Worm (Caenorhabditis elegans) whole organism, young adult: ENCODE results near the gene Y37H2A.1.

Experiments used
- B0019.2 ChIP-seq: fragments of 200-800 bp; sonication (Bioruptor generic); conservative IDR thresholded peaks from 2 replicates; pipeline ENCODE4 v1.3.6; 2022; ENCODE audit warnings: missing genetic modification reagents, missing genetic modification characterization, missing compliant biosample characterization
- B0336.3 ChIP-seq: fragments of 200-800 bp; sonication (Bioruptor generic); IDR thresholded peaks from 2 replicates; pipeline ENCODE4 v1.3.6; 2022; ENCODE audit warnings: missing genetic modification characterization, missing compliant biosample characterization
- D2030.7 ChIP-seq: fragments of 200-800 bp; sonication (Bioruptor generic); IDR thresholded peaks from 2 replicates; pipeline ENCODE4 v1.3.6; 2022; ENCODE audit warnings: missing genetic modification reagents, missing genetic modification characterization, missing compliant biosample characterization
- F49E8.2 ChIP-seq: sonication (generic microtip); optimal IDR thresholded peaks from 3 replicates; lab custom pipeline; 2017; ENCODE audit warnings: missing genetic modification characterization, mild to moderate bottlenecking, missing compliant biosample characterization, antibody characterized with exemption, moderate library complexity; ENCODE audit not compliant: insufficient read depth
- F52B5.7 ChIP-seq: sonication (generic microtip); optimal IDR thresholded peaks from 2 replicates; lab custom pipeline; 2016; ENCODE audit warnings: mild to moderate bottlenecking, missing genetic modification characterization, missing compliant biosample characterization
- F57A8.1 ChIP-seq: fragments of 200-800 bp; sonication (Bioruptor generic); optimal IDR thresholded peaks from 2 replicates; lab custom pipeline; 2018; ENCODE audit warnings: mild to moderate bottlenecking, missing genetic modification characterization, moderate library complexity, missing compliant biosample characterization
- Y53G8AR.9 ChIP-seq: fragments of 200-800 bp; sonication (Bioruptor generic); conservative IDR thresholded peaks from 2 replicates; pipeline ENCODE4 v1.3.6; 2022; ENCODE audit warnings: missing genetic modification reagents, missing genetic modification characterization, missing compliant biosample characterization
- Y95B8A.8 ChIP-seq: fragments of 200-800 bp; sonication (Bioruptor generic); IDR thresholded peaks from 2 replicates; pipeline ENCODE4 v1.3.6; 2022; ENCODE audit warnings: missing genetic modification reagents, missing genetic modification characterization, missing compliant biosample characterization
- aptf-3 ChIP-seq: fragments of 200-800 bp; sonication (Bioruptor generic); IDR thresholded peaks from 2 replicates; pipeline ENCODE4 v1.3.6; 2022; ENCODE audit warnings: missing genetic modification characterization, missing compliant biosample characterization
- athp-1 ChIP-seq: sonication (generic microtip); optimal IDR thresholded peaks from 2 replicates; lab custom pipeline; 2017; ENCODE audit warnings: mild to moderate bottlenecking, missing genetic modification characterization, missing compliant biosample characterization
- attf-3 ChIP-seq: fragments of 200-800 bp; sonication (Bioruptor generic); conservative IDR thresholded peaks from 2 replicates; pipeline ENCODE4 v1.3.6; 2022; ENCODE audit warnings: missing genetic modification reagents, missing genetic modification characterization, missing compliant biosample characterization
- attf-6 ChIP-seq: fragments of 200-800 bp; sonication (Bioruptor generic); IDR thresholded peaks from 2 replicates; pipeline ENCODE4 v1.3.6; 2022; ENCODE audit warnings: missing genetic modification reagents, missing genetic modification characterization, missing compliant biosample characterization
- cebp-1 ChIP-seq, 2 experiments: fragments of 200-800 bp in 1 of 2; sonication (Bioruptor generic) in 1 of 2; sonication (generic microtip) in 1 of 2; IDR thresholded peaks in 1 of 2; optimal IDR thresholded peaks in 1 of 2; 2 replicates each; pipeline versions ENCODE4 v1.3.6 to Lab custom; 2017 to 2022; ENCODE audit warnings: missing compliant biosample characterization in 2 of 2, missing genetic modification characterization in 2 of 2, mild to moderate bottlenecking in 1 of 2, missing genetic modification reagents in 1 of 2, moderate library complexity in 1 of 2
- chd-7 ChIP-seq: sonication (generic microtip); optimal IDR thresholded peaks from 2 replicates; lab custom pipeline; 2016; ENCODE audit warnings: mild to moderate bottlenecking, missing genetic modification characterization, moderate library complexity, missing compliant biosample characterization
- dpl-1 ChIP-seq: fragments of 150-350 bp; optimal IDR thresholded peaks from 2 replicates; lab custom pipeline; 2014; ENCODE audit warnings: missing biosample characterization, missing genetic modification reagents, missing genetic modification characterization
- efl-1 ChIP-seq: fragments of 150-350 bp; optimal IDR thresholded peaks from 2 replicates; lab custom pipeline; 2014; ENCODE audit warnings: missing biosample characterization, missing genetic modification reagents, missing genetic modification characterization
- egl-18 ChIP-seq: fragments of 200-800 bp; sonication (Bioruptor generic); IDR thresholded peaks from 2 replicates; pipeline ENCODE4 v1.3.6; 2022; ENCODE audit warnings: missing genetic modification reagents, missing genetic modification characterization, missing compliant biosample characterization
- egl-44 ChIP-seq: fragments of 200-800 bp; sonication (Bioruptor generic); IDR thresholded peaks from 2 replicates; pipeline ENCODE4 v1.3.6; 2022; ENCODE audit warnings: missing genetic modification reagents, missing genetic modification characterization, missing compliant biosample characterization
- lag-1 ChIP-seq: fragments of 200-800 bp; sonication (Bioruptor generic); IDR thresholded peaks from 2 replicates; pipeline ENCODE4 v1.3.6; 2022; ENCODE audit warnings: missing genetic modification reagents, missing genetic modification characterization, missing compliant biosample characterization
- let-526 ChIP-seq: fragments of 200-800 bp; sonication (Bioruptor generic); IDR thresholded peaks from 2 replicates; pipeline ENCODE4 v1.3.6; 2022; ENCODE audit warnings: missing genetic modification reagents, missing genetic modification characterization, missing compliant biosample characterization
- lin-40 ChIP-seq: sonication (generic microtip); optimal IDR thresholded peaks from 2 replicates; lab custom pipeline; 2016; ENCODE audit warnings: missing genetic modification characterization, mild to moderate bottlenecking, missing compliant biosample characterization, missing genotype, missing genetic modification reagents
- lin-54 ChIP-seq: fragments of 200-800 bp; sonication (Bioruptor generic); optimal IDR thresholded peaks from 2 replicates; lab custom pipeline; 2018; ENCODE audit warnings: mild to moderate bottlenecking, missing genetic modification characterization, missing compliant biosample characterization
- lsl-1 ChIP-seq: fragments of 200-800 bp; sonication (Bioruptor generic); optimal IDR thresholded peaks from 2 replicates; lab custom pipeline; 2018; ENCODE audit warnings: mild to moderate bottlenecking, missing genetic modification characterization, moderate library complexity, missing compliant biosample characterization
- madf-6 ChIP-seq: fragments of 200-800 bp; sonication (Bioruptor generic); IDR thresholded peaks from 2 replicates; pipeline ENCODE4 v1.3.6; 2022; ENCODE audit warnings: missing genetic modification reagents, missing genetic modification characterization, missing compliant biosample characterization
- mcd-1 ChIP-seq: fragments of 200-800 bp; sonication (Bioruptor generic); IDR thresholded peaks from 2 replicates; pipeline ENCODE4 v1.3.6; 2022; ENCODE audit warnings: missing genetic modification reagents, missing genetic modification characterization, missing compliant biosample characterization
- pbrm-1 ChIP-seq: fragments of 200-800 bp; sonication (Bioruptor generic); IDR thresholded peaks from 2 replicates; pipeline ENCODE4 v1.3.6; 2022; ENCODE audit warnings: missing genetic modification reagents, missing genetic modification characterization, missing compliant biosample characterization
- rcor-1 ChIP-seq: fragments of 200-800 bp; sonication (Bioruptor generic); IDR thresholded peaks from 2 replicates; pipeline ENCODE4 v1.3.6; 2022; ENCODE audit warnings: missing genetic modification reagents, missing genetic modification characterization, missing compliant biosample characterization
- repo-1 ChIP-seq: sonication (generic microtip); optimal IDR thresholded peaks from 2 replicates; lab custom pipeline; 2017; ENCODE audit warnings: mild to moderate bottlenecking, missing genetic modification characterization, missing compliant biosample characterization
- snpc-1.1 ChIP-seq: sonication (generic microtip); optimal IDR thresholded peaks from 2 replicates; lab custom pipeline; 2017; ENCODE audit warnings: missing genetic modification characterization, mild to moderate bottlenecking, missing compliant biosample characterization, antibody characterized with exemption, moderate library complexity, missing genotype, missing genetic modification reagents; ENCODE audit not compliant: insufficient read depth
- snpc-3.4 ChIP-seq: sonication (generic microtip); optimal IDR thresholded peaks from 2 replicates; lab custom pipeline; 2017; ENCODE audit warnings: missing genetic modification characterization, mild to moderate bottlenecking, missing compliant biosample characterization, antibody characterized with exemption, moderate library complexity, missing genotype, missing genetic modification reagents
- tbp1 ChIP-seq: fragments of 200-800 bp; sonication (Bioruptor generic); optimal IDR thresholded peaks from 2 replicates; lab custom pipeline; 2018; ENCODE audit warnings: mild to moderate bottlenecking, missing genetic modification characterization, missing compliant biosample characterization
- ztf-3 ChIP-seq: fragments of 200-800 bp; sonication (Bioruptor generic); optimal IDR thresholded peaks from 2 replicates; lab custom pipeline; 2018; ENCODE audit warnings: mild to moderate bottlenecking, missing genetic modification characterization, missing compliant biosample characterization
- ztf-6 ChIP-seq: fragments of 200-800 bp; sonication (Bioruptor generic); IDR thresholded peaks from 2 replicates; pipeline ENCODE4 v1.3.6; 2022; ENCODE audit warnings: missing genetic modification reagents, missing genetic modification characterization, missing compliant biosample characterization

Gene Y37H2A.1

ce11 chrV:18081857-18082256 lies 26.2 kb upstream of the Y37H2A.1 start, which contains the start of gene nova-1:
TSS of gene nova-1 (minus strand) at chrV:18081957.
- TF ChIP-seq let-526 (GFP tag; lab: Robert Waterston, UW) (no peak), lsl-1 (GFP tag; lab: Kevin White, UChicago) (peak; percentile 78)
- TF ChIP-seq, all 124 proteins: peak for 1

- TF ChIP-seq lin-54 (GFP tag; lab: Kevin White, UChicago) (peak; percentile 47), repo-1 (tag; lab: Kevin White, UChicago) (peak; percentile 14), F49E8.2 (tag; lab: Kevin White, UChicago) (peak; percentile 67), ztf-6 (GFP tag; lab: Robert Waterston, UW) (no peak), tbp1 (GFP tag; lab: Kevin White, UChicago) (peak; percentile 56), D2030.7 (GFP tag; lab: Robert Waterston, UW) (peak; percentile 61), rcor-1 (GFP tag; lab: Robert Waterston, UW) (0 out of 2 replicates have a peak, but pooled peaks have one; percentile 36), ztf-3 (GFP tag; lab: Kevin White, UChicago) (no peak), F52B5.7 (no peak), B0019.2 (no peak), pbrm-1 (GFP tag; lab: Robert Waterston, UW) (peak; percentile 48), Y53G8AR.9 (GFP tag; lab: Robert Waterston, UW) (0 out of 2 replicates have a peak, but pooled peaks have one; percentile 42), Y95B8A.8 (GFP tag; lab: Robert Waterston, UW) (peak; percentile 66; the same call in 1 of the 2 replicates), attf-3 (GFP tag; lab: Robert Waterston, UW) (no peak), B0336.3 (GFP tag; lab: Robert Waterston, UW) (peak; percentile 66), egl-18 (GFP tag; lab: Robert Waterston, UW) (0 out of 2 replicates have a peak, but pooled peaks have one; percentile 14), dpl-1 (no peak), madf-6 (GFP tag; lab: Robert Waterston, UW) (peak; percentile 62), F57A8.1 (GFP tag; lab: Kevin White, UChicago) (no peak), efl-1 (GFP tag; lab: Kevin White, UChicago) (peak; percentile 16), lsl-1 (GFP tag; lab: Kevin White, UChicago) (peak; percentile 81), cebp-1 (GFP tag; IDR thresholded peaks at IDR 0.05; lab: Robert Waterston, UW) (no peak), cebp-1 (tag; optimal IDR thresholded peaks at IDR 0.05; lab: Kevin White, UChicago) (peak; percentile 60), snpc-1.1 (tag; lab: Kevin White, UChicago) (peak; percentile 25), egl-44 (0 out of 2 replicates have a peak, but pooled peaks have one; percentile 26), mcd-1 (GFP tag; lab: Robert Waterston, UW) (peak; percentile 27; the same call in 1 of the 2 replicates), lin-40 (tag; lab: Kevin White, UChicago) (no peak), attf-6 (GFP tag; lab: Robert Waterston, UW) (no peak; the same call in 1 of the 2 replicates), aptf-3 (0 out of 2 replicates have a peak, but pooled peaks have one; percentile 69), snpc-3.4 (tag; lab: Kevin White, UChicago) (peak; percentile 26), chd-7 (no peak), lag-1 (GFP tag; lab: Robert Waterston, UW) (no peak), athp-1 (tag; lab: Kevin White, UChicago) (peak; percentile 48)
Observed at ce11 chrV:18085150-18085833, 22.8 kb upstream of the Y37H2A.1 start, which contains the start of gene fbxa-106. TSS of gene fbxa-106 (minus strand) at chrV:18085200.
